Worm (Caenorhabditis elegans) whole organism, L4 larva: Measurements from ENCODE around the gene nhr-5.
A peak's percentile ranks its signal among the peaks of the same experiment; 100 is the strongest.

Experiments used
- F49E8.2 ChIP-seq: sonication (generic microtip); optimal IDR thresholded peaks from 2 replicates; lab custom pipeline; 2016; ENCODE audit warnings: missing compliant biosample characterization, mild to moderate bottlenecking, missing genetic modification characterization, borderline replicate concordance
- T20F7.1 ChIP-seq: fragments of 200-800 bp; sonication (Bioruptor generic); optimal IDR thresholded peaks from 2 replicates; lab custom pipeline; 2018; ENCODE audit warnings: mild to moderate bottlenecking, missing genetic modification characterization, missing compliant biosample characterization
- T26A8.4 ChIP-seq: fragments of 200-800 bp; sonication (Bioruptor generic); IDR thresholded peaks from 2 replicates; pipeline ENCODE4 v1.3.6; 2022; ENCODE audit warnings: missing genetic modification characterization, missing compliant biosample characterization
- Y105C5A.15 ChIP-seq: fragments of 200-800 bp; sonication (Bioruptor generic); IDR thresholded peaks from 2 replicates; pipeline ENCODE4 v1.3.6; 2022; ENCODE audit warnings: missing genetic modification characterization, missing compliant biosample characterization
- Y5F2A.4 ChIP-seq: fragments of 200-800 bp; sonication (Bioruptor generic); optimal IDR thresholded peaks from 2 replicates; lab custom pipeline; 2018; ENCODE audit warnings: mild to moderate bottlenecking, missing genetic modification characterization, missing compliant biosample characterization
- aha-1 ChIP-seq: fragments of 150-350 bp; peaks from one replicate; lab custom pipeline; 2014; ENCODE audit warnings: missing biosample characterization, missing genetic modification characterization
- attf-4 ChIP-seq: sonication (generic microtip); optimal IDR thresholded peaks from 3 replicates; lab custom pipeline; 2017; ENCODE audit warnings: missing biosample characterization, missing genetic modification characterization
- ceh-32 ChIP-seq: sonication (generic microtip); optimal IDR thresholded peaks from 2 replicates; lab custom pipeline; 2016; ENCODE audit warnings: mild to moderate bottlenecking, missing genetic modification characterization, missing compliant biosample characterization; ENCODE audit not compliant: poor library complexity
- cey-2 ChIP-seq: sonication (generic microtip); optimal IDR thresholded peaks from 3 replicates; lab custom pipeline; 2017; ENCODE audit warnings: missing genetic modification characterization, mild to moderate bottlenecking, missing compliant biosample characterization, antibody characterized with exemption, borderline replicate concordance; ENCODE audit not compliant: insufficient read depth
- ctbp-1 ChIP-seq: fragments of 200-800 bp; sonication (Bioruptor generic); IDR thresholded peaks from 2 replicates; pipeline ENCODE4 v1.3.6; 2022; ENCODE audit warnings: missing genetic modification reagents, missing genetic modification characterization, missing compliant biosample characterization
- daf-16 ChIP-seq, 3 experiments: sonication (generic microtip); optimal IDR thresholded peaks; 2 replicates each; lab custom pipeline; 2016 to 2017; ENCODE audit warnings: missing genetic modification characterization in 3 of 3, missing genetic modification reagents in 3 of 3, mild to moderate bottlenecking in 2 of 3, missing compliant biosample characterization in 2 of 3, missing biosample characterization in 1 of 3, moderate library complexity in 1 of 3
- dmd-6 ChIP-seq: fragments of 200-800 bp; sonication (Bioruptor generic); IDR thresholded peaks from 2 replicates; pipeline ENCODE4 v1.3.6; 2022; ENCODE audit warnings: missing genetic modification reagents, missing genetic modification characterization, missing compliant biosample characterization
- dve-1 ChIP-seq: sonication (generic microtip); optimal IDR thresholded peaks from 2 replicates; lab custom pipeline; 2017; ENCODE audit warnings: antibody characterized with exemption, mild to moderate bottlenecking, missing genetic modification characterization, missing compliant biosample characterization; ENCODE audit not compliant: insufficient read depth
- egl-27 ChIP-seq: sonication (generic microtip); optimal IDR thresholded peaks from 3 replicates; lab custom pipeline; 2017; ENCODE audit warnings: missing biosample characterization, missing genetic modification reagents, missing genetic modification characterization
- egl-43 ChIP-seq: fragments of 200-800 bp; sonication (Bioruptor generic); IDR thresholded peaks from 2 replicates; pipeline ENCODE4 v1.3.6; 2022; ENCODE audit warnings: missing genetic modification reagents, missing genetic modification characterization, missing compliant biosample characterization
- fkh-10 ChIP-seq: fragments of 150-350 bp; optimal IDR thresholded peaks from 2 replicates; lab custom pipeline; 2014; ENCODE audit warnings: missing biosample characterization, missing genetic modification reagents, missing genetic modification characterization
- gei-8 ChIP-seq: fragments of 200-800 bp; sonication (Bioruptor generic); optimal IDR thresholded peaks from 2 replicates; lab custom pipeline; 2018; ENCODE audit warnings: mild to moderate bottlenecking, missing genetic modification characterization, missing compliant biosample characterization
- hlh-30 ChIP-seq: sonication (generic microtip); optimal IDR thresholded peaks from 2 replicates; lab custom pipeline; 2017; ENCODE audit warnings: antibody characterized with exemption, mild to moderate bottlenecking, missing genetic modification characterization, missing compliant biosample characterization; ENCODE audit not compliant: insufficient read depth
- lin-15B ChIP-seq: fragments of 150-350 bp; sonication (generic microtip); optimal IDR thresholded peaks from 3 replicates; lab custom pipeline; 2014; ENCODE audit warnings: missing biosample characterization, missing genetic modification characterization
- lin-39 ChIP-seq: fragments of 150-350 bp; optimal IDR thresholded peaks from 2 replicates; lab custom pipeline; 2014; ENCODE audit warnings: missing biosample characterization, missing genetic modification reagents, missing genetic modification characterization
- madf-9 ChIP-seq: fragments of 200-800 bp; sonication (Bioruptor generic); conservative IDR thresholded peaks from 2 replicates; pipeline ENCODE4 v1.3.6; 2022; ENCODE audit warnings: missing genetic modification reagents, missing genetic modification characterization, missing compliant biosample characterization
- mxl-2 ChIP-seq: fragments of 200-800 bp; sonication (Bioruptor generic); conservative IDR thresholded peaks from 2 replicates; pipeline ENCODE4 v1.3.6; 2022; ENCODE audit warnings: missing genetic modification reagents, missing genetic modification characterization, missing compliant biosample characterization
- nhr-25 ChIP-seq: sonication (generic microtip); optimal IDR thresholded peaks from 2 replicates; lab custom pipeline; 2017; ENCODE audit warnings: missing genetic modification characterization, mild to moderate bottlenecking, missing compliant biosample characterization, antibody characterized with exemption, moderate library complexity, borderline replicate concordance; ENCODE audit not compliant: insufficient read depth
- nhr-28 ChIP-seq: fragments of 150-350 bp; optimal IDR thresholded peaks from 2 replicates; lab custom pipeline; 2014; ENCODE audit warnings: missing biosample characterization, missing genetic modification characterization
- nhr-48 ChIP-seq: sonication (generic microtip); optimal IDR thresholded peaks from 2 replicates; lab custom pipeline; 2016; ENCODE audit warnings: mild to moderate bottlenecking, missing genetic modification characterization, missing compliant biosample characterization
- nhr-77 ChIP-seq: fragments of 150-350 bp; optimal IDR thresholded peaks from 2 replicates; lab custom pipeline; 2014; ENCODE audit warnings: missing biosample characterization, missing genetic modification characterization
- pqm-1 ChIP-seq: sonication (generic microtip); optimal IDR thresholded peaks from 2 replicates; lab custom pipeline; 2017; ENCODE audit warnings: missing biosample characterization, missing genetic modification characterization
- saeg-2 ChIP-seq: fragments of 200-800 bp; sonication (Bioruptor generic); IDR thresholded peaks from 2 replicates; pipeline ENCODE4 v1.3.6; 2022; ENCODE audit warnings: missing genetic modification reagents, missing genetic modification characterization, missing compliant biosample characterization
- snpc-1.2 ChIP-seq: fragments of 200-800 bp; sonication (Bioruptor generic); IDR thresholded peaks from 2 replicates; pipeline ENCODE4 v1.3.6; 2022; ENCODE audit warnings: missing genetic modification reagents, missing genetic modification characterization, missing compliant biosample characterization
- tag-97 ChIP-seq: fragments of 200-800 bp; sonication (Bioruptor generic); IDR thresholded peaks from 2 replicates; pipeline ENCODE4 v1.3.6; 2022; ENCODE audit warnings: missing genetic modification characterization, missing compliant biosample characterization
- tra-1 ChIP-seq: fragments of 200-800 bp; sonication (Bioruptor generic); IDR thresholded peaks from 2 replicates; pipeline ENCODE4 v1.3.6; 2022; ENCODE audit warnings: missing genetic modification reagents, missing genetic modification characterization, missing compliant biosample characterization
- ztf-11 ChIP-seq: fragments of 150-350 bp; optimal IDR thresholded peaks from 2 replicates; lab custom pipeline; 2014; ENCODE audit warnings: missing biosample characterization, missing genetic modification characterization
- ztf-7 ChIP-seq: fragments of 150-350 bp; optimal IDR thresholded peaks from 2 replicates; lab custom pipeline; 2014; ENCODE audit warnings: missing biosample characterization, missing genetic modification characterization

nhr-5 gene

DNA sequence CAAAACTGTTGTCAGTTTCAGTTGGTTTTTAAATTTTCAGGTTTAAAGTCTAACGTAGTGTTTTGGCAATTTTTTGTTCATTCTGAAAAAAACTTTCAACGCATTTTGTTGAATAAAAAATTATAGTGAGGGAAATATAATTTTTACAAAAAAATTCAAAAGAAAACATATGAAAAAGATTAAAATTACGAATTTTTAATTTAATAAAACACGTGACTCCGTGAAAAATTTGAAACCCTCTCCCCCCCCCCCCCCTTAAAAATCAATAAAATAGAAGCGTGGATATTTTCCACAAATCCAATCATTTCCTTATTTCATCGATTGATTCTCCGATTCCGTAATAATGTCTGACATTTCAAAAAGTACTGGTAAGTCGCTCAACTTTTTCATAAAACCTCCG, 21.9 kb upstream of the nhr-5 start, which contains the start of gene Y73F8A.20:
TSS of gene Y73F8A.20 (plus strand) at position 301 of the 400 bp plus-strand sequence.
- TF ChIP-seq dve-1: no peak
- no peak for TF ChIP-seq egl-43 (GFP tag; lab: Robert Waterston, UW)
- TF ChIP-seq nhr-77 (tag; lab: Kevin White, UChicago): no peak
- TF ChIP-seq T20F7.1 (GFP tag; lab: Kevin White, UChicago): no peak
- no peak for TF ChIP-seq ceh-32
- no peak for TF ChIP-seq T26A8.4 (GFP tag; lab: Robert Waterston, UW)
- TF ChIP-seq egl-27: no peak
- TF ChIP-seq Y105C5A.15 (GFP tag; lab: Robert Waterston, UW): no peak
- TF ChIP-seq lin-39 (tag; lab: Kevin White, UChicago): no peak
- no peak for TF ChIP-seq saeg-2 (GFP tag; lab: Robert Waterston, UW)

DNA sequence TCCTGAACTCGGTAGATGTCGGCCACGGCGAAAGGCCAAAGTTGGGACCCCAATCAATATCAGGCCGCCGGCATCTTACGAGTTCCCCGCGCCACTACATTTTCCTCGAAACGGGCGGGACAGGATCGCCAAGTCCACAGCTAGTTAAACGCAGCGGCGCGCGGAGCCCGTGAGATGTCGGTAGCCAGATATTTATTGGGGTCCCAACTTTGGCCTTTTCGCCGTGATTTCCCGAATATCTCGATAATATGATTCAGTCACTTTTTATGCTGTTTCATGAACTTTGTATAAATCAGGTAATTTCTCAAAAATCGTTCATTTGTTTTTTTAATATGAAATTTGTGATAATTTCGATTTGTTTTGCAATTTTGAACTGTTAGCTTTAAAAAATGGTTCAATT, 18.3 kb upstream of the nhr-5 start:
- TF ChIP-seq snpc-1.2 (GFP tag; lab: Robert Waterston, UW) (peak; percentile 81), tra-1 (GFP tag; lab: Robert Waterston, UW) (no peak)
- TF ChIP-seq, all 104 proteins: peak for 1

DNA sequence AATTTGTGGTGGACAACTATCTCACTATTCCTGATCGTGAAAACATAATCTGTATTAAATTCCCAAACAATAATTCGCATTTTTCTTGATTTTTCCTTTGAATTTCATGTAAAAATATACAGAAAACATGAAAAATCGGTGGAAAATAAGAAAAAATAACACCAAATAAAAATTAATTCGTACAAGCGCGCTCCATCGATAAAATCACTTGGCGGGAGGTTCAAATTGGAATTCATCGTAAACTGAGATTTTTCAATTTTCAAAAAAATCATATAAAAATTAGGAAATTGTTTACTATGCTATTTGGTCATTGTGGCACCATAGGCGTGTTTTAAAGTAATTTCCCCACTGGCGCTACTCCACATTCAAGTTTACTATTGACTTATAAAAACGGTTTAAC, 17.5 kb upstream of the nhr-5 start:
- TF ChIP-seq tag-97 (GFP tag; lab: Robert Waterston, UW) (no peak), ctbp-1 (GFP tag; lab: Robert Waterston, UW) (no peak), aha-1 (tag; lab: Kevin White, UChicago) (peak; percentile 2)
- TF ChIP-seq, all 104 proteins: peak for 1

DNA sequence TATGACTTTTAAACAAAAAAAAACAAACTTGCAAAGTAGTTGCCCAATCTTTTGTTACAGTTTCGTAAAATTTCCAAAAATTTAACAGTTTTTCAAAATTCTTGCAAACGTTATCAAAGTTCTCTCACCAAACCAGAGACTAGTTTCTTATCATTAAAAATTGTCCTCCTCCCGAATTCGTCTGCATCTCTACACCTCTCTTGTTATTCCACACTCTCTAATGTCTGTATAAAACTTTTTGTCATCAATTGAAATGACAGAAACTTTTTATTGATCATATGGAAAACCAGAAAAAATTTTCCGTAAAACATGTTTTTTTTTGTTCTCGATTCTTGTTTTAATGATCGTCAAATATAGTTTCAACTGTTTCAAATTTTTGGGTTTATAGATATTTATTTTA, 14.9 kb upstream of the nhr-5 start:
- no peak for TF ChIP-seq ceh-32
- peak; percentile 64 for TF ChIP-seq nhr-77 (tag; lab: Kevin White, UChicago)
- TF ChIP-seq nhr-28: peak; percentile 47
- TF ChIP-seq attf-4 (tag; lab: Kevin White, UChicago): no peak
- TF ChIP-seq madf-9: no peak
- no peak for TF ChIP-seq F49E8.2
- no peak for TF ChIP-seq gei-8 (GFP tag; lab: Kevin White, UChicago)
- TF ChIP-seq nhr-25: no peak
- TF ChIP-seq Y5F2A.4: no peak
- peak; percentile 83 for TF ChIP-seq dve-1
- TF ChIP-seq nhr-48 (tag; lab: Kevin White, UChicago): peak; percentile 71
- TF ChIP-seq dmd-6: peak; percentile 81; the same call in 1 of the 2 replicates
- peak; percentile 57 for TF ChIP-seq pqm-1
- no peak for TF ChIP-seq daf-16 (GFP tag; optimal IDR thresholded peaks at IDR 0.05; lab: Kevin White, UChicago)
- peak; percentile 73 for TF ChIP-seq daf-16 (tag; optimal IDR thresholded peaks at IDR 0.05; lab: Kevin White, UChicago)
- TF ChIP-seq hlh-30 (tag; lab: Kevin White, UChicago): peak; percentile 31
- no peak for TF ChIP-seq mxl-2 (GFP tag; lab: Robert Waterston, UW)
- peak; percentile 0 for TF ChIP-seq cey-2 (tag; lab: Kevin White, UChicago)

DNA sequence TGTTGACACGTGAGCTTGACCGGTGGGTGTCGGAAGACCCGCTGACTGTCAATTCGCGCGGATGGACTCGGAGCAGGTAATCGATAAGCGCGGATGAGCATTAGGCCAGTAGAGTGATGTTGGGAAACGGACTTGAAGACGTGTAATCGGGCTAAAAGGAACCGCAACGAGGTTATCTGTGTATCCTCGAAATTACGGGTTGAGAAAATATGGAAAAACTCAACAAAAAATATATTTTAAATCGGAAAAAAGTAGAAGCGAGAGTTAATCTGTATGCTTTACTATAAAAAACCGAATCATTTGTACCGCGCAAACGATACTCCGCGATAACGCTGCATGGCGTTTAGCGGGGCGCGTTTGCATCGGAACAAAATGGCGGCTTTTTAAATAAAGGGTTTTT, 9.2 kb upstream of the nhr-5 start, which contains the start of gene Y73F8A.1159:
TSS of gene Y73F8A.1159 (minus strand) at position 101 of the 400 bp plus-strand sequence.
- TF ChIP-seq ztf-7 (tag; lab: Kevin White, UChicago) (no peak), aha-1 (tag; lab: Kevin White, UChicago) (peak; percentile 71), lin-15B (tag; lab: Kevin White, UChicago) (no peak)

DNA sequence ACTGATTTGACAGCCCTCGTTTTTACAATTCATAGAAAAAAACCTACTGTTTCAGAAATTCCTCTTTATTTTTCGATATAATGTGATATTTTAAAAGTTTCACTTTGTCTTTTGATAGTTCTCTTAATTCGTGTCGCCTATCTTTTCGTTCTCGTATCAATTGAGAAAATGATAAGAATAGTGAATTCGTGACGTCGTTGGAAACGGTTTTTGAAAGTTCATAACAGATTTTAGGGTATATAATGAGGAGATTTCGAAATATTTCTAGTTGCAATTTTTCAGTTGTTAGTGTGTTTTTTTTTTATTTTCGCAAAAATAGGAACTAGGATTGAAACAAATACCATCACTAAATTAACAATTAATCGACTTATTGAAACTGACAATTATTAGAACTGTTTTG, 8.5 kb upstream of the nhr-5 start:
- TF ChIP-seq egl-27: no peak
- no peak for TF ChIP-seq fkh-10 (GFP tag; lab: Kevin White, UChicago)
- TF ChIP-seq ztf-11 (tag; lab: Kevin White, UChicago): no peak
- TF ChIP-seq aha-1 (tag; lab: Kevin White, UChicago): no peak
